Fruit fly (Drosophila melanogaster) whole organism, prepupa: Measurements from ENCODE around the gene bun.

Experiments
- CG11294 ChIP-seq: fragments of 200-800 bp; sonication (Bioruptor generic); IDR thresholded peaks from 2 replicates; pipeline ENCODE4 v1.3.6; 2022; ENCODE audit warnings: missing biosample characterization, missing genetic modification characterization
- CG3032 ChIP-seq: fragments of 200-800 bp; optimal IDR thresholded peaks from 2 replicates; lab custom pipeline; 2019; ENCODE audit warnings: missing biosample characterization, mild to moderate bottlenecking, missing genetic modification characterization, moderate library complexity
- CG34406 ChIP-seq: fragments of 200-800 bp; sonication (Bioruptor generic); optimal IDR thresholded peaks from 3 replicates; lab custom pipeline; 2016; ENCODE audit warnings: missing biosample characterization, missing genetic modification characterization
- CG6276 ChIP-seq: fragments of 200-800 bp; sonication (Bioruptor generic); optimal IDR thresholded peaks from 2 replicates; lab custom pipeline; 2017; ENCODE audit warnings: missing biosample characterization, mild to moderate bottlenecking, missing genetic modification characterization
- CG6792 ChIP-seq: fragments of 200-800 bp; sonication (Bioruptor generic); optimal IDR thresholded peaks from 3 replicates; lab custom pipeline; 2016; ENCODE audit warnings: missing biosample characterization, missing genetic modification characterization
- CG6854 ChIP-seq: fragments of 200-800 bp; sonication (Bioruptor generic); optimal IDR thresholded peaks from 2 replicates; lab custom pipeline; 2017; ENCODE audit warnings: missing biosample characterization, mild to moderate bottlenecking, missing genetic modification characterization
- CG7368 ChIP-seq: fragments of 200-800 bp; sonication (Bioruptor generic); optimal IDR thresholded peaks from 3 replicates; lab custom pipeline; 2016; ENCODE audit warnings: missing biosample characterization, missing genetic modification characterization
- CG8319 ChIP-seq: fragments of 200-800 bp; sonication (Bioruptor generic); optimal IDR thresholded peaks from 3 replicates; lab custom pipeline; 2016; ENCODE audit warnings: missing biosample characterization, missing genetic modification characterization
- CG8632 ChIP-seq: fragments of 200-800 bp; sonication (Bioruptor generic); optimal IDR thresholded peaks from 3 replicates; lab custom pipeline; 2016; ENCODE audit warnings: missing biosample characterization, missing genetic modification characterization
- CG9139 ChIP-seq: fragments of 200-800 bp; sonication (Bioruptor generic); optimal IDR thresholded peaks from 3 replicates; lab custom pipeline; 2017; ENCODE audit warnings: missing biosample characterization, mild to moderate bottlenecking, missing genetic modification characterization
- Eip75B ChIP-seq: fragments of 200-800 bp; sonication (Bioruptor generic); optimal IDR thresholded peaks from 3 replicates; lab custom pipeline; 2016; ENCODE audit warnings: missing biosample characterization, missing genetic modification characterization
- Eip78C ChIP-seq: fragments of 200-800 bp; sonication (Bioruptor generic); peaks from one replicate; lab custom pipeline; 2016; ENCODE audit warnings: missing biosample characterization, missing genetic modification characterization
- Ets21C ChIP-seq: fragments of 200-800 bp; sonication (Bioruptor generic); optimal IDR thresholded peaks from 3 replicates; lab custom pipeline; 2016; ENCODE audit warnings: missing biosample characterization, missing genetic modification characterization
- Ets96B ChIP-seq: fragments of 200-800 bp; optimal IDR thresholded peaks from 2 replicates; lab custom pipeline; 2019; ENCODE audit warnings: missing biosample characterization, mild to moderate bottlenecking, missing genetic modification characterization, moderate library complexity
- Hr39 ChIP-seq: fragments of 200-800 bp; sonication (Bioruptor generic); optimal IDR thresholded peaks from 2 replicates; lab custom pipeline; 2016; ENCODE audit warnings: missing biosample characterization, missing genetic modification characterization
- Hr4 ChIP-seq: fragments of 200-800 bp; sonication (Bioruptor generic); optimal IDR thresholded peaks from 3 replicates; lab custom pipeline; 2016; ENCODE audit warnings: missing biosample characterization, missing genetic modification characterization
- Lpt ChIP-seq: fragments of 200-800 bp; sonication (Bioruptor generic); optimal IDR thresholded peaks from 3 replicates; lab custom pipeline; 2016; ENCODE audit warnings: missing biosample characterization, missing genetic modification characterization
- Met ChIP-seq: fragments of 200-800 bp; sonication (Bioruptor generic); optimal IDR thresholded peaks from 3 replicates; lab custom pipeline; 2016; ENCODE audit warnings: missing biosample characterization, missing genetic modification characterization
- Smox ChIP-seq: fragments of 200-800 bp; sonication (Bioruptor generic); optimal IDR thresholded peaks from 3 replicates; lab custom pipeline; 2016; ENCODE audit warnings: missing biosample characterization, missing genetic modification characterization
- Sox102F ChIP-seq: fragments of 200-800 bp; sonication (Bioruptor generic); optimal IDR thresholded peaks from 2 replicates; lab custom pipeline; 2016; ENCODE audit warnings: missing biosample characterization, mild to moderate bottlenecking, missing genetic modification characterization
- Sox14 ChIP-seq: fragments of 200-800 bp; sonication (Bioruptor generic); optimal IDR thresholded peaks from 3 replicates; lab custom pipeline; 2016; ENCODE audit warnings: missing biosample characterization, missing genetic modification characterization
- Sox15 ChIP-seq: fragments of 200-800 bp; sonication (Bioruptor generic); optimal IDR thresholded peaks from 3 replicates; lab custom pipeline; 2016; ENCODE audit warnings: missing biosample characterization, missing genetic modification characterization
- achi ChIP-seq: fragments of 200-800 bp; sonication (Bioruptor generic); optimal IDR thresholded peaks from 3 replicates; lab custom pipeline; 2016; ENCODE audit warnings: missing biosample characterization, missing genetic modification characterization
- acj6 ChIP-seq: fragments of 200-800 bp; sonication (Bioruptor generic); optimal IDR thresholded peaks from 3 replicates; lab custom pipeline; 2016; ENCODE audit warnings: missing biosample characterization, missing genetic modification characterization
- dac ChIP-seq: fragments of 200-800 bp; sonication (Bioruptor generic); optimal IDR thresholded peaks from 2 replicates; lab custom pipeline; 2017; ENCODE audit warnings: missing biosample characterization, mild to moderate bottlenecking, missing genetic modification characterization
- dsx ChIP-seq: fragments of 200-800 bp; optimal IDR thresholded peaks from 3 replicates; lab custom pipeline; 2019; ENCODE audit warnings: missing biosample characterization, mild to moderate bottlenecking, missing genetic modification characterization, moderate library complexity; ENCODE audit not compliant: poor library complexity, severe bottlenecking
- eg ChIP-seq: fragments of 200-800 bp; sonication (Bioruptor generic); IDR thresholded peaks from 3 replicates; pipeline ENCODE4 v1.3.6; 2022; ENCODE audit warnings: missing biosample characterization, missing genetic modification characterization
- esn ChIP-seq: fragments of 200-800 bp; sonication (Bioruptor generic); optimal IDR thresholded peaks from 2 replicates; lab custom pipeline; 2016; ENCODE audit warnings: missing biosample characterization, mild to moderate bottlenecking, missing genetic modification characterization, moderate library complexity
- fd59A ChIP-seq: fragments of 200-800 bp; sonication (Bioruptor generic); optimal IDR thresholded peaks from 2 replicates; lab custom pipeline; 2017; ENCODE audit warnings: missing biosample characterization, mild to moderate bottlenecking, missing genetic modification characterization, missing genetic modification reagents
- fd85E ChIP-seq: fragments of 200-800 bp; sonication (Bioruptor generic); optimal IDR thresholded peaks from 3 replicates; lab custom pipeline; 2016; ENCODE audit warnings: missing biosample characterization, missing genetic modification characterization
- fkh ChIP-seq: fragments of 200-800 bp; sonication (Bioruptor generic); optimal IDR thresholded peaks from 3 replicates; lab custom pipeline; 2017; ENCODE audit warnings: missing biosample characterization, mild to moderate bottlenecking, missing genetic modification characterization, moderate library complexity
- lz ChIP-seq: fragments of 200-800 bp; sonication (Bioruptor generic); optimal IDR thresholded peaks from 3 replicates; lab custom pipeline; 2016; ENCODE audit warnings: missing biosample characterization, missing genetic modification characterization
- pdm3 ChIP-seq: fragments of 200-800 bp; sonication (Bioruptor generic); optimal IDR thresholded peaks from 3 replicates; lab custom pipeline; 2016; ENCODE audit warnings: missing biosample characterization, missing genetic modification characterization
- salr ChIP-seq, 2 experiments: fragments of 200-800 bp; sonication (Bioruptor generic); optimal IDR thresholded peaks; 3 replicates each; lab custom pipeline; 2016 to 2018; ENCODE audit warnings: missing biosample characterization in 2 of 2, missing genetic modification characterization in 2 of 2, mild to moderate bottlenecking in 1 of 2
- ss ChIP-seq, 2 experiments: fragments of 200-800 bp; sonication (Bioruptor generic); optimal IDR thresholded peaks; 2 replicates in 1 of 2; 3 replicates in 1 of 2; lab custom pipeline; 2017 to 2018; ENCODE audit warnings: mild to moderate bottlenecking in 2 of 2, missing biosample characterization in 2 of 2, missing genetic modification characterization in 2 of 2, moderate library complexity in 1 of 2
- svp ChIP-seq: fragments of 200-800 bp; sonication (Bioruptor generic); peaks from one replicate; lab custom pipeline; 2016; ENCODE audit warnings: missing biosample characterization, missing genetic modification characterization
- topi ChIP-seq: fragments of 200-800 bp; sonication (Bioruptor generic); optimal IDR thresholded peaks from 3 replicates; lab custom pipeline; 2016; ENCODE audit warnings: missing biosample characterization, missing genetic modification characterization

Gene bun

DNA sequence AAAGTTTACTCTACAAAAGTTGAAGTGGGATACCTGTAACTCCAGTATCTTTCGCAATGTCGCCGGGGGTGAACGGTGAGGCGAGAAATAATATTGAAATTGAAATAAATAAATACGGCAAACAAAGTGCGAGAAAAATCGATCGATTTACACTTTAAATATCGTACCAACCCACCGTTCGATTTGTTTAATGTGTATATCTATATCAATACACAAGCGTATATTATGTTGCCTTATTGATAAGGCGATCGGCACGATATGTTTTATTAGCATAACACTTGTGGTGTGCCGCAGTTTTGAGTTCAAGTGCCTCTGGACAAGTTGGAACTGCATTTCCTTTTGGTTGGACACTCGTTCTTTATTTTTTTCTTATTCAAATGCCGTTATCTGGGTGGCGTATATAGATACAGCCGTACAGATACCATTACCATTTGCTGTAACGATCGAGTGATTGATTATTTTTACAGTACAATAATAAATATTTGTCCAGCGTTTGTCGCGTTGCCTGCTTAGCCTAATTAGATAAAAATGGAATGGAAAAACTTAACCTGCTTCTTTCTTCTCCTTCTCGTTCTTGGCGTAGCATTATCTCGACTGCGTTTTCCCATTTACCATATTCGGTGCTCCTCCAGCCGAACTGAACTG is 42.6 kb upstream of the bun start (continued):
- TF ChIP-seq fd59A (GFP tag; lab: Kevin White, UChicago) (no peak), Ets21C (GFP tag; lab: Kevin White, UChicago) (no peak), dsx (GFP tag; lab: Kevin White, UChicago) (no peak), Hr4 (GFP tag; lab: Kevin White, UChicago) (no peak), dac (GFP tag; lab: Kevin White, UChicago) (no peak), CG7368 (GFP tag; lab: Kevin White, UChicago) (no peak), CG6854 (no peak), CG11294 (GFP tag; lab: Robert Waterston, UW) (no peak), CG6792 (no peak), CG3032 (tag; lab: Kevin White, UChicago) (no peak), Sox15 (no peak), achi (GFP tag; lab: Kevin White, UChicago) (no peak)

DNA sequence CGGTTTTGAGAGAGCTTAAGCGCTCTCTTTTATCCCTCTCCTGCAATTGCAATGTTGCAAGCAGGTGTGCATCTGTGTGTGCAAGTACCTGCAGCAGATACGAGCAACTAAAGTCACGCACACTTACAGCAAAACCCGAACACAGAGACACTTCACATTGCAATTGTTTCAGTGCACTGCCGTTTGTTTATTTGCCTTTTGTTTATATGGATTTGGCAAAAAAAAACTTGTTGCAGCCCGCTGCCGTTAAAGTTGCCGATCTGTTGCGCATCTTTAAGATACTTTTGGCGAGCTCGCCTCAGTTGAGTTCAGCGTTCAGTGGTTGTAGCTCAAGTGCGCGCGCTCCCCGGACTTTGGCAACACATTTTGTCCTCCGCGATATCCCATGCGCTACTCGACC is 40.9 kb upstream of the bun start, which contains the start of gene nub:
nub (plus strand) TSS at position 301 of the 400 bp plus-strand sequence.
- TF ChIP-seq Eip78C (GFP tag; lab: Kevin White, UChicago) = peak; percentile 45
- no peak for TF ChIP-seq svp (GFP tag; lab: Kevin White, UChicago)
- TF ChIP-seq dsx (GFP tag; lab: Kevin White, UChicago) = peak; percentile 49
- no peak for TF ChIP-seq CG6276 (GFP tag; lab: Kevin White, UChicago)
- no peak for TF ChIP-seq Sox102F (GFP tag; lab: Kevin White, UChicago)

DNA sequence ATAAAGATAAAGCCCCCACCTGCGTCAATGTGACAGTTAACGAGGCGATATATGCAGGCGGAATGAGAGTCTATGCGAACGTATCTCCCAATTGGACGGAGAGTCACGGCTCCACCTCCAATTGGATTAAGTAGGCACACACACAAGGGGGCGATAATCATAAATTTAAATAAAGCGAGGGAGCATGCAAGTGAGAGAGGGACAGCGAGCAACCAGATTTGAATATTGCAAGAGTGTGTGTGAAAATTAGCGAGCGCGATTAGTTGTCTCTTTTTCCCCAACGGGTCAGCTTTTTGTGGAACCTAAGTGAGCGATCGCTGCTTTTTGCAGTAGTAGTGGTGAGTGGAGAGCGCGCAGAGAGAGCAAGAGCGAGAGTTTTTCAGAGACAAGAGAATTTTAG is 40.4 kb upstream of the bun start:
- TF ChIP-seq lz (GFP tag; lab: Kevin White, UChicago) = no peak
- peak; percentile 83 for TF ChIP-seq fkh (GFP tag; lab: Kevin White, UChicago)
- TF ChIP-seq CG6792 = no peak
- peak in 1 of 2 experiments; percentile 26 for TF ChIP-seq salr (GFP tag; optimal IDR thresholded peaks at IDR 0.05; lab: Kevin White, UChicago)
- no peak for TF ChIP-seq Ets21C (GFP tag; lab: Kevin White, UChicago)
- peak; percentile 7 for TF ChIP-seq pdm3 (GFP tag; lab: Kevin White, UChicago)

DNA sequence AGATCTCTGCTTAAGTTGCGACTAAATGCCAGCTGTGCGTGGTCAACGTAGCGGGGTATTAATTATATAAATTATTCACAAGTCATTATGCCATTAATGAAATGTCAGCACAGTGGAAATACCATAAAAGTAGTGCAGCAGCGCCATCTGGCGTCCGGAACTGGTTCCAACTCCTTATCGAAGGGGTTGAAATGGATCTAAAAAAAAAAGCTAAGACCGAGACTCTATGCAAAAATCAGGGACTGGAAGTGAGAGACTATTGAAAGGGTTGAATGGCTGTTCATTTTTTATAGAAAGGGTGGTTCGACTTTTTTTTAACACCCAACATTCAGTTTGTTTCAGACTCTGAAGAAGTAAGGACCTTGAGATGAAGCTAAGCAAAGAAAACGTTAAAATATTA is 32.7 kb upstream of the bun start:
- TF ChIP-seq eg (GFP tag; lab: Robert Waterston, UW) = no peak
- no peak for TF ChIP-seq Ets96B (tag; lab: Kevin White, UChicago)
- TF ChIP-seq CG8632 (GFP tag; lab: Kevin White, UChicago) = no peak
- no peak for TF ChIP-seq Smox (GFP tag; lab: Kevin White, UChicago)
- no peak for TF ChIP-seq CG6792
- no peak for TF ChIP-seq CG8319
- no peak for TF ChIP-seq CG3032 (tag; lab: Kevin White, UChicago)
- no peak for TF ChIP-seq Eip75B
- TF ChIP-seq fkh (GFP tag; lab: Kevin White, UChicago) = no peak
- no peak for TF ChIP-seq Ets21C (GFP tag; lab: Kevin White, UChicago)
- no peak for TF ChIP-seq esn (GFP tag; lab: Kevin White, UChicago)
- TF ChIP-seq Met (GFP tag; lab: Kevin White, UChicago) = no peak
- no peak for TF ChIP-seq ss (GFP tag; optimal IDR thresholded peaks at IDR 0.05; lab: Kevin White, UChicago)
- no peak for TF ChIP-seq fd59A (GFP tag; lab: Kevin White, UChicago)
- no peak for TF ChIP-seq Sox15
- TF ChIP-seq, all 60 proteins: peak for 0

DNA sequence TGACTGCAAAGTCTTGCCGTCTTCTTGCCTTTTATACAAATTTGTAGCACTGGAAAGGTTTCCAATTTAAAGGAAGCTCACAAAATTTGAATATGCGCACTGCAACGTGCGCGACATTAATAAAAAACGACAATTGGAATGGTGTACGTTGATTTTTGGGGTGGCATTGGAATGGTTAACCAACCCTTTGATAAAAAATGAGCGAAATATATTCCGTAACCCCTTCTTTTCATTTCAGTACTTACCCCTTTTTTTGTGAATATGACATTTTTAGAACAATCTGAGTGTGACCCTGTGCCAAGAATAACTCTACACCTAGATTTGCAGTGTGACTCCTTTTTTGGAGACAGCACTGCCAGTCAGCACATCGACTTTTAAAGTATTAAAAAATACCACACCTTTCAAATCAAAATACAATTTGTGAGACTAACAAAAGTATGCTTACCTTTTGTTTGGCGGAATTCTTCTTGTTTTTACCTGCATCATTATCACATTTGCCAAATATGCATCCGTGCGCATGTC is 28.6 kb upstream of the bun start:
- TF ChIP-seq Lpt (GFP tag; lab: Kevin White, UChicago) = no peak
- no peak for TF ChIP-seq dac (GFP tag; lab: Kevin White, UChicago)
- no peak for TF ChIP-seq CG6792
- no peak for TF ChIP-seq Met (GFP tag; lab: Kevin White, UChicago)
- TF ChIP-seq Hr4 (GFP tag; lab: Kevin White, UChicago) = no peak
- TF ChIP-seq Ets96B (tag; lab: Kevin White, UChicago) = no peak
- TF ChIP-seq topi (GFP tag; lab: Kevin White, UChicago) = no peak
- TF ChIP-seq Sox15 = no peak
- TF ChIP-seq Sox14 (GFP tag; lab: Kevin White, UChicago) = no peak
- no peak for TF ChIP-seq pdm3 (GFP tag; lab: Kevin White, UChicago)
- TF ChIP-seq Smox (GFP tag; lab: Kevin White, UChicago) = no peak
- TF ChIP-seq CG9139 (GFP tag; lab: Kevin White, UChicago) = no peak
- no peak for TF ChIP-seq Eip78C (GFP tag; lab: Kevin White, UChicago)
- TF ChIP-seq Hr39 (GFP tag; lab: Kevin White, UChicago) = no peak
- TF ChIP-seq CG34406 (GFP tag; lab: Kevin White, UChicago) = no peak
- TF ChIP-seq acj6 = no peak
- no peak for TF ChIP-seq fkh (GFP tag; lab: Kevin White, UChicago)
- TF ChIP-seq fd85E (GFP tag; lab: Kevin White, UChicago) = no peak
- no peak for TF ChIP-seq CG7368 (GFP tag; lab: Kevin White, UChicago)
